Worm (Caenorhabditis elegans) whole organism, L4 larva: Measurements from ENCODE around the gene F56D6.22.

Experiments
- fkh-10 ChIP-seq: fragments of 150-350 bp; optimal IDR thresholded peaks from 2 replicates; lab custom pipeline; 2014; ENCODE audit warnings: missing biosample characterization, missing genetic modification reagents, missing genetic modification characterization
- fos-1 ChIP-seq: fragments of 150-350 bp; optimal IDR thresholded peaks from 2 replicates; lab custom pipeline; 2014; ENCODE audit warnings: missing biosample characterization, missing genetic modification characterization
- lin-15B ChIP-seq: fragments of 150-350 bp; sonication (generic microtip); optimal IDR thresholded peaks from 3 replicates; lab custom pipeline; 2014; ENCODE audit warnings: missing biosample characterization, missing genetic modification characterization
- nhr-76 ChIP-seq: fragments of 150-350 bp; optimal IDR thresholded peaks from 2 replicates; lab custom pipeline; 2014; ENCODE audit warnings: missing biosample characterization, missing genetic modification characterization
- zag-1 ChIP-seq: fragments of 150-350 bp; optimal IDR thresholded peaks from 2 replicates; lab custom pipeline; 2014; ENCODE audit warnings: missing biosample characterization, missing genetic modification characterization

DNA sequence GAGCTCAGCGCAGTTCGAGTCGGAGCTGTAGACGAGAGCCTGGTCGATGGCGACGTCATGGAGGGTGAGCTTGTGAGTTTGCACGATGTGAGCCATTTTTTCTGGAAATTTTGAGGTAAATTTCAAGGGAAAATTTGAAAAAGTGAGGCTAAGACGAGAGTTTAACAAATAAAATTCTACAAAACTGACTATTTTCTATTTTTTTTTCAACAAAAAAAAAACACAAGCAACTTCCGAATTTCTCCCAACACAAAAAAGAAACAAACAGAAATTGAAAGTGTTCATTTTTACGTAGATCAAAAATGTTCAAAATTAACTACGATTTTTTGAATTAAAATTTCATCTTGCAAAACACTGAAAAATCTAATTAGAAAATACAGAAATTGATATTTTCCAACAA lies 33.7 kb downstream of the F56D6.22 start, which contains the start of gene F37C4.5:
- TF ChIP-seq nhr-76 (tag; lab: Kevin White, UChicago) (no peak), fos-1 (tag; lab: Kevin White, UChicago) (no peak), fkh-10 (GFP tag; lab: Kevin White, UChicago) (no peak), lin-15B (tag; lab: Kevin White, UChicago) (no peak), zag-1 (tag; lab: Kevin White, UChicago) (no peak)
